Fruit fly (Drosophila melanogaster): ENCODE results near the gene Vps33B.

Gene Vps33B

dm6 chr3R:25472635-25473552 lies at the start of gene Vps33B, which contains the start of gene Fur1:
Gene Vps33B, plus strand, starts transcription at chr3R:25473490.
Gene Fur1, minus strand, starts transcription at chr3R:25473058.
- peak; percentile 96 for TF ChIP-seq noc (tag; optimal IDR thresholded peaks at IDR 0.05)

dm6 chr3R:25427175-25427574 lies 46.1 kb upstream of the Vps33B start:
- TF ChIP-seq noc (tag; optimal IDR thresholded peaks at IDR 0.05) = no peak

dm6 chr3R:25437254-25437810 lies 36.0 kb upstream of the Vps33B start:
- TF ChIP-seq noc (tag; optimal IDR thresholded peaks at IDR 0.05) = no peak

- TF ChIP-seq noc (tag; optimal IDR thresholded peaks at IDR 0.05) = no peak
Observed at dm6 chr3R:25438353-25438986, 34.8 kb upstream of the Vps33B start.

dm6 chr3R:25445546-25446400 lies 27.5 kb upstream of the Vps33B start:
- no peak for TF ChIP-seq noc (tag; optimal IDR thresholded peaks at IDR 0.05)

- no peak for TF ChIP-seq noc (tag; optimal IDR thresholded peaks at IDR 0.05)
Observed at dm6 chr3R:25446482-25447300, 26.6 kb upstream of the Vps33B start.

- TF ChIP-seq noc (tag; optimal IDR thresholded peaks at IDR 0.05) = no peak
Observed at dm6 chr3R:25447451-25447850, 25.8 kb upstream of the Vps33B start.

dm6 chr3R:25448318-25448717 lies 25.0 kb upstream of the Vps33B start:
- TF ChIP-seq noc (tag; optimal IDR thresholded peaks at IDR 0.05) = no peak

- TF ChIP-seq noc (tag; optimal IDR thresholded peaks at IDR 0.05) = peak; percentile 64
Observed at dm6 chr3R:25448737-25449136, 24.6 kb upstream of the Vps33B start.

- no peak for TF ChIP-seq noc (tag; optimal IDR thresholded peaks at IDR 0.05)
Observed at dm6 chr3R:25451832-25452231, 21.5 kb upstream of the Vps33B start.

dm6 chr3R:25453150-25453680 lies 20.1 kb upstream of the Vps33B start:
- peak; percentile 60 for TF ChIP-seq noc (tag; optimal IDR thresholded peaks at IDR 0.05)

- no peak for TF ChIP-seq noc (tag; optimal IDR thresholded peaks at IDR 0.05)
Observed at dm6 chr3R:25457097-25457496, 16.2 kb upstream of the Vps33B start.

dm6 chr3R:25459200-25459809 lies 14.0 kb upstream of the Vps33B start:
- no peak for TF ChIP-seq noc (tag; optimal IDR thresholded peaks at IDR 0.05)

- no peak for TF ChIP-seq noc (tag; optimal IDR thresholded peaks at IDR 0.05)
Observed at dm6 chr3R:25460650-25461049, 12.6 kb upstream of the Vps33B start.

Data from whole organism, larva.